Worm (Caenorhabditis elegans): Measurements from ENCODE around the gene aldo-2.

The aldo-2 gene

ce11 chrIII:5855637-5856179, 20.7 kb downstream of the aldo-2 start, which contains the start of the genes cct-6 and alh-9 (continued):
- TF ChIP-seq aptf-3 (GFP tag; IDR thresholded peaks at IDR 0.05) (no peak), bed-1 (GFP tag; IDR thresholded peaks at IDR 0.05) (no peak), ztf-22 (GFP tag; optimal IDR thresholded peaks at IDR 0.05) (no peak), B0035.1 (tag; optimal IDR thresholded peaks at IDR 0.05) (no peak), Y53G8AR.9 (GFP tag; conservative IDR thresholded peaks at IDR 0.05) (no peak), madf-3 (GFP tag; IDR thresholded peaks at IDR 0.05) (no peak), madf-10 (tag; optimal IDR thresholded peaks at IDR 0.05) (peak; percentile 2), F57A8.1 (GFP tag; optimal IDR thresholded peaks at IDR 0.05) (no peak), tbx-9 (tag; optimal IDR thresholded peaks at IDR 0.05; ENCODE audit: borderline replicate concordance) (no peak), ceh-40 (GFP tag; IDR thresholded peaks at IDR 0.05) (no peak), mxl-1 (tag; optimal IDR thresholded peaks at IDR 0.05) (no peak)

DNA sequence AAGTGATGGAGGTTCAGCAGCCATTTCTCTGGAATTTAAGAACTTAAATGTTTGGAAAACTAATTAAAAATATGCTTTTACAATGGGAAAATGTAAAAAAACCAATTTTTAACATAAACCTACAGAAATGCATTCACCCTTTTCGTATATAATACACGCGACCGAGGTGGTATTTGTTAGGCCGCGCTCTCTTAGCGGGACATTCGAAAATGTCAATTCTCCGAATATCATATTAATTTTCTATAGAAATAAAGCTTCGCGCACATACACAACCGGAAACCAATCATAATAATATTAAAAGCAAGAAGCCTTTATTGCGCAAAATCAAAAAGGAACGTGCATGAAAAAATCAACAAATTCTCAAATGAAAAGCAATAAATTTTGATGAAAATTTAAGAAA, 23.2 kb downstream of the aldo-2 start, which contains the start of gene ddx-23:
Gene ddx-23, minus strand, starts transcription at position 30 of the 400 bp plus-strand sequence.
- TF ChIP-seq fkh-3 (tag; optimal IDR thresholded peaks at IDR 0.05) (no peak), Y56A3A.18 (GFP tag; IDR thresholded peaks at IDR 0.05) (0 out of 2 replicates have a peak, but pooled peaks have one; percentile 65), egrh-3 (GFP tag; IDR thresholded peaks at IDR 0.05) (no peak), F39B2.1 (GFP tag; IDR thresholded peaks at IDR 0.05) (peak; percentile 68; the same call in 1 of the 2 replicates), gei-17 (GFP tag; optimal IDR thresholded peaks at IDR 0.05) (peak; percentile 12), snpc-3.4 (tag; optimal IDR thresholded peaks at IDR 0.05) (peak; percentile 69), attf-5 (GFP tag; optimal IDR thresholded peaks at IDR 0.05) (peak; percentile 9), hmg-20 (GFP tag; IDR thresholded peaks at IDR 0.05) (no peak), somi-1 (GFP tag; optimal IDR thresholded peaks at IDR 0.05) (no peak), mes-4 (tag; optimal IDR thresholded peaks at IDR 0.05) (no peak), B0035.1 (tag; optimal IDR thresholded peaks at IDR 0.05) (no peak), snpc-1.1 (tag; optimal IDR thresholded peaks at IDR 0.05; ENCODE audit: insufficient read depth) (no peak), aptf-2 (GFP tag; conservative IDR thresholded peaks at IDR 0.05) (no peak), mxl-1 (tag; optimal IDR thresholded peaks at IDR 0.05) (no peak), ceh-79 (tag; optimal IDR thresholded peaks at IDR 0.05) (peak; percentile 39), ztf-28 (GFP tag; IDR thresholded peaks at IDR 0.05) (no peak), ama-1 (optimal IDR thresholded peaks at IDR 0.05) (peak; percentile 23), ama-1 (GFP tag; optimal IDR thresholded peaks at IDR 0.05) (peak; percentile 14 to 53), madf-3 (GFP tag; IDR thresholded peaks at IDR 0.05) (no peak), C17E4.6 (GFP tag; IDR thresholded peaks at IDR 0.05) (no peak), ceh-100 (GFP tag; IDR thresholded peaks at IDR 0.05) (no peak), bed-2 (GFP tag; IDR thresholded peaks at IDR 0.05) (no peak), F37B4.10 (GFP tag; IDR thresholded peaks at IDR 0.05) (no peak), die-1 (tag; optimal IDR thresholded peaks at IDR 0.05) (no peak), egl-44 (GFP tag; IDR thresholded peaks at IDR 0.05) (no peak), unc-62 (GFP tag; optimal IDR thresholded peaks at IDR 0.05) (no peak), cebp-2 (GFP tag; IDR thresholded peaks at IDR 0.05) (no peak), Y53F4B.3 (GFP tag; IDR thresholded peaks at IDR 0.05) (no peak), cebp-1 (GFP tag; IDR thresholded peaks at IDR 0.05) (no peak), cebp-1 (tag; optimal IDR thresholded peaks at IDR 0.05) (peak; percentile 39), T07F8.4 (tag; optimal IDR thresholded peaks at IDR 0.05) (no peak), hrde-1 (tag; optimal IDR thresholded peaks at IDR 0.05; ENCODE audit: borderline replicate concordance) (peak; percentile 6), nhr-90 (tag; optimal IDR thresholded peaks at IDR 0.05) (peak; percentile 27), rcor-1 (GFP tag; IDR thresholded peaks at IDR 0.05) (no peak), F55B11.4 (tag; optimal IDR thresholded peaks at IDR 0.05; ENCODE audit: borderline replicate concordance, insufficient read depth) (no peak), T26A5.8 (tag; optimal IDR thresholded peaks at IDR 0.05) (no peak), tlf-1 (GFP tag; optimal IDR thresholded peaks at IDR 0.05) (no peak), zim-3 (tag; optimal IDR thresholded peaks at IDR 0.05) (no peak), pbrm-1 (GFP tag; IDR thresholded peaks at IDR 0.05) (0 out of 2 replicates have a peak, but pooled peaks have one; percentile 37), madf-6 (GFP tag; IDR thresholded peaks at IDR 0.05) (peak; percentile 68)

Measured in whole organism, young adult.